Fruit fly (Drosophila melanogaster) whole organism, embryonic: ENCODE measurements around the gene CG31321.

ENCODE experiments used
- B-H1 ChIP-seq: fragments of 200-800 bp; sonication (Bioruptor generic); IDR thresholded peaks from 3 replicates; pipeline ENCODE4 v1.3.6; 2022; ENCODE audit warnings: missing biosample characterization, missing genetic modification characterization
- Bteb2 ChIP-seq: fragments of 200-800 bp; sonication (Bioruptor generic); optimal IDR thresholded peaks from 2 replicates; lab custom pipeline; 2016; ENCODE audit warnings: missing biosample characterization, missing genetic modification characterization
- CG10147 ChIP-seq: fragments of 200-800 bp; sonication (Bioruptor generic); optimal IDR thresholded peaks from 2 replicates; lab custom pipeline; 2019; ENCODE audit warnings: missing biosample characterization, mild to moderate bottlenecking, missing genetic modification characterization, moderate library complexity
- CG1024 ChIP-seq: fragments of 200-800 bp; sonication (Bioruptor generic); IDR thresholded peaks from 2 replicates; pipeline ENCODE4 v1.3.6; 2022; ENCODE audit warnings: missing biosample characterization, missing genetic modification characterization
- CG12391 ChIP-seq: fragments of 200-800 bp; sonication (Bioruptor generic); optimal IDR thresholded peaks from 3 replicates; lab custom pipeline; 2018; ENCODE audit warnings: missing biosample characterization, mild to moderate bottlenecking, missing genetic modification characterization, moderate library complexity
- CG13287 ChIP-seq: fragments of 200-800 bp; sonication (Bioruptor generic); IDR thresholded peaks from 2 replicates; pipeline ENCODE4 v1.3.6; 2022; ENCODE audit warnings: missing biosample characterization, missing genetic modification characterization; ENCODE audit not compliant: partially characterized antibody
- CG14050 ChIP-seq: fragments of 200-800 bp; sonication (Bioruptor generic); IDR thresholded peaks from 3 replicates; pipeline ENCODE4 v1.3.6; 2022; ENCODE audit warnings: missing biosample characterization, missing genetic modification characterization
- CG15601 ChIP-seq: fragments of 200-800 bp; sonication (Bioruptor generic); optimal IDR thresholded peaks from 3 replicates; lab custom pipeline; 2019; ENCODE audit warnings: missing biosample characterization, mild to moderate bottlenecking, missing genetic modification characterization, moderate library complexity
- CG17359 ChIP-seq: fragments of 200-800 bp; sonication (Bioruptor generic); optimal IDR thresholded peaks from 3 replicates; lab custom pipeline; 2018; ENCODE audit warnings: missing biosample characterization, mild to moderate bottlenecking, missing genetic modification characterization, moderate library complexity
- CG17612 ChIP-seq: fragments of 200-800 bp; sonication (Bioruptor generic); IDR thresholded peaks from 2 replicates; pipeline ENCODE4 v1.3.6; 2022; ENCODE audit warnings: missing biosample characterization, missing genetic modification characterization
- CG17802 ChIP-seq: fragments of 200-800 bp; sonication (Bioruptor generic); optimal IDR thresholded peaks from 2 replicates; lab custom pipeline; 2018; ENCODE audit warnings: missing biosample characterization, mild to moderate bottlenecking, missing genetic modification characterization, moderate library complexity
- CG18764 ChIP-seq: fragments of 200-800 bp; sonication (Bioruptor generic); optimal IDR thresholded peaks from 3 replicates; lab custom pipeline; 2016; ENCODE audit warnings: missing biosample characterization, missing genetic modification characterization
- CG2678 ChIP-seq: fragments of 200-800 bp; sonication (Bioruptor generic); optimal IDR thresholded peaks from 3 replicates; lab custom pipeline; 2019; ENCODE audit warnings: missing biosample characterization, mild to moderate bottlenecking, missing genetic modification characterization, moderate library complexity
- CG30020 ChIP-seq: fragments of 200-800 bp; optimal IDR thresholded peaks from 2 replicates; lab custom pipeline; 2019; ENCODE audit warnings: missing biosample characterization, mild to moderate bottlenecking, missing genetic modification characterization, moderate library complexity
- CG4617 ChIP-seq: fragments of 200-800 bp; sonication (Bioruptor generic); optimal IDR thresholded peaks from 3 replicates; lab custom pipeline; 2016; ENCODE audit warnings: missing biosample characterization, missing genetic modification characterization, borderline replicate concordance
- CG7357 ChIP-seq: fragments of 200-800 bp; sonication (Bioruptor generic); IDR thresholded peaks from 3 replicates; pipeline ENCODE4 v1.3.6; 2022; ENCODE audit warnings: missing biosample characterization, missing genetic modification characterization
- CG8089 ChIP-seq: fragments of 200-800 bp; sonication (Bioruptor generic); optimal IDR thresholded peaks from 3 replicates; lab custom pipeline; 2016; ENCODE audit warnings: missing biosample characterization, missing genetic modification characterization
- CG9609 ChIP-seq: fragments of 200-800 bp; sonication (Bioruptor generic); optimal IDR thresholded peaks from 3 replicates; lab custom pipeline; 2016; ENCODE audit warnings: missing biosample characterization, missing genetic modification characterization
- CG9876 ChIP-seq: fragments of 200-800 bp; sonication (Bioruptor generic); optimal IDR thresholded peaks from 2 replicates; lab custom pipeline; 2016; ENCODE audit warnings: missing biosample characterization, missing genetic modification characterization
- CHES-1-like ChIP-seq: fragments of 200-800 bp; sonication (Bioruptor generic); optimal IDR thresholded peaks from 2 replicates; lab custom pipeline; 2016; ENCODE audit warnings: missing biosample characterization, missing genetic modification characterization
- Deaf1 ChIP-seq: fragments of 200-800 bp; optimal IDR thresholded peaks from 3 replicates; lab custom pipeline; 2019; ENCODE audit warnings: missing biosample characterization, mild to moderate bottlenecking, missing genetic modification characterization, moderate library complexity
- Elba2 ChIP-seq: fragments of 200-800 bp; sonication (Bioruptor generic); optimal IDR thresholded peaks from 3 replicates; lab custom pipeline; 2016; ENCODE audit warnings: missing biosample characterization, missing genetic modification characterization
- HLH3B ChIP-seq: fragments of 200-800 bp; sonication (Bioruptor generic); IDR thresholded peaks from 2 replicates; pipeline ENCODE4 v1.3.6; 2022; ENCODE audit warnings: missing biosample characterization, missing genetic modification characterization
- HLH54F ChIP-seq: fragments of 200-800 bp; sonication (Bioruptor generic); optimal IDR thresholded peaks from 3 replicates; lab custom pipeline; 2016; ENCODE audit warnings: missing biosample characterization, missing genetic modification characterization
- NC2α ChIP-seq: fragments of 200-800 bp; sonication (Bioruptor generic); optimal IDR thresholded peaks from 2 replicates; lab custom pipeline; 2016; ENCODE audit warnings: missing biosample characterization, missing genetic modification characterization
- Tbp ChIP-seq: fragments of >200 bp; optimal IDR thresholded peaks from 2 replicates; lab custom pipeline; 2018; ENCODE audit warnings: missing biosample characterization, missing genetic modification characterization
- Trl ChIP-seq, 3 experiments: fragments of >200 bp in 2 of 3; fragments of 200-800 bp in 1 of 3; sonication (Bioruptor generic) in 1 of 3; optimal IDR thresholded peaks; 2 replicates in 1 of 3; 3 replicates in 2 of 3; lab custom pipeline; 2016 to 2017; ENCODE audit warnings: missing biosample characterization in 1 of 3, missing genetic modification characterization in 1 of 3
- Xbp1 ChIP-seq: fragments of 200-800 bp; sonication (Bioruptor generic); optimal IDR thresholded peaks from 3 replicates; lab custom pipeline; 2016; ENCODE audit warnings: missing biosample characterization, mild to moderate bottlenecking, missing genetic modification characterization
- YL-1 ChIP-seq: fragments of 200-800 bp; sonication (Bioruptor generic); optimal IDR thresholded peaks from 3 replicates; lab custom pipeline; 2017; ENCODE audit warnings: missing biosample characterization, mild to moderate bottlenecking, missing genetic modification characterization
- ab ChIP-seq: fragments of 200-800 bp; sonication (Bioruptor generic); optimal IDR thresholded peaks from 2 replicates; lab custom pipeline; 2016; ENCODE audit warnings: missing biosample characterization, missing genetic modification characterization
- amos ChIP-seq: fragments of 200-800 bp; sonication (Bioruptor generic); IDR thresholded peaks from 2 replicates; pipeline ENCODE4 v1.3.6; 2022; ENCODE audit warnings: missing biosample characterization, missing genetic modification characterization; ENCODE audit not compliant: partially characterized antibody
- ap ChIP-seq: fragments of 200-800 bp; sonication (Bioruptor generic); IDR thresholded peaks from 2 replicates; pipeline ENCODE4 v1.3.6; 2022; ENCODE audit warnings: missing biosample characterization, missing genetic modification characterization
- bab2 ChIP-seq: fragments of 200-800 bp; sonication (Bioruptor generic); optimal IDR thresholded peaks from 2 replicates; lab custom pipeline; 2016; ENCODE audit warnings: missing biosample characterization, missing genetic modification characterization
- bowl ChIP-seq: fragments of 200-800 bp; sonication (Bioruptor generic); IDR thresholded peaks from 2 replicates; pipeline ENCODE4 v1.3.6; 2022; ENCODE audit warnings: missing biosample characterization, missing genetic modification characterization
- cg ChIP-seq: fragments of 200-800 bp; sonication (Bioruptor generic); optimal IDR thresholded peaks from 3 replicates; lab custom pipeline; 2019; ENCODE audit warnings: missing biosample characterization, mild to moderate bottlenecking, missing genetic modification characterization, moderate library complexity
- chm ChIP-seq: fragments of 200-800 bp; sonication (Bioruptor generic); IDR thresholded peaks from 2 replicates; pipeline ENCODE4 v1.3.6; 2022; ENCODE audit warnings: missing biosample characterization, missing genetic modification characterization
- chn ChIP-seq: fragments of 200-800 bp; sonication (Bioruptor generic); optimal IDR thresholded peaks from 2 replicates; lab custom pipeline; 2016; ENCODE audit warnings: missing biosample characterization, missing genetic modification characterization
- dmrt11E ChIP-seq: fragments of 200-800 bp; sonication (Bioruptor generic); optimal IDR thresholded peaks from 3 replicates; lab custom pipeline; 2018; ENCODE audit warnings: missing biosample characterization, mild to moderate bottlenecking, missing genetic modification characterization, moderate library complexity
- dmrt99B ChIP-seq: fragments of 200-800 bp; sonication (Bioruptor generic); optimal IDR thresholded peaks from 2 replicates; lab custom pipeline; 2018; ENCODE audit warnings: missing biosample characterization, mild to moderate bottlenecking, missing genetic modification characterization, moderate library complexity
- fd3F ChIP-seq: fragments of 200-800 bp; sonication (Bioruptor generic); optimal IDR thresholded peaks from 2 replicates; lab custom pipeline; 2018; ENCODE audit warnings: missing biosample characterization, mild to moderate bottlenecking, missing genetic modification characterization, moderate library complexity
- fd96Cb ChIP-seq: fragments of 200-800 bp; sonication (Bioruptor generic); optimal IDR thresholded peaks from 2 replicates; lab custom pipeline; 2018; ENCODE audit warnings: missing biosample characterization, mild to moderate bottlenecking, missing genetic modification characterization, moderate library complexity
- gcm2 ChIP-seq: fragments of 200-800 bp; sonication (Bioruptor generic); optimal IDR thresholded peaks from 2 replicates; lab custom pipeline; 2016; ENCODE audit warnings: missing biosample characterization, missing genetic modification characterization
- gem ChIP-seq: fragments of 200-800 bp; sonication (Bioruptor generic); optimal IDR thresholded peaks from 2 replicates; lab custom pipeline; 2019; ENCODE audit warnings: missing biosample characterization, mild to moderate bottlenecking, missing genetic modification characterization, moderate library complexity
- gsb ChIP-seq: fragments of 200-800 bp; sonication (Bioruptor generic); IDR thresholded peaks from 2 replicates; pipeline ENCODE4 v1.3.6; 2022; ENCODE audit warnings: missing biosample characterization, missing genetic modification characterization
- lab ChIP-seq: fragments of 200-800 bp; sonication (Bioruptor generic); optimal IDR thresholded peaks from 3 replicates; lab custom pipeline; 2017; ENCODE audit warnings: missing biosample characterization, missing genetic modification characterization, mild to moderate bottlenecking, moderate library complexity, missing genetic modification reagents
- mirr ChIP-seq: fragments of 200-800 bp; sonication (Bioruptor generic); optimal IDR thresholded peaks from 3 replicates; lab custom pipeline; 2018; ENCODE audit warnings: missing biosample characterization, mild to moderate bottlenecking, missing genetic modification characterization
- oc ChIP-seq: fragments of 200-800 bp; sonication (Bioruptor generic); optimal IDR thresholded peaks from 2 replicates; lab custom pipeline; 2018; ENCODE audit warnings: missing biosample characterization, mild to moderate bottlenecking, missing genetic modification characterization, moderate library complexity
- otp ChIP-seq: fragments of 200-800 bp; sonication (Bioruptor generic); IDR thresholded peaks from 3 replicates; pipeline ENCODE4, ENCODE4 v1.3.6; 2022; ENCODE audit warnings: missing biosample characterization, missing genetic modification characterization
- p53 ChIP-seq: fragments of 200-800 bp; sonication (Bioruptor generic); optimal IDR thresholded peaks from 2 replicates; lab custom pipeline; 2016; ENCODE audit warnings: missing biosample characterization, missing genetic modification characterization
- pb ChIP-seq: fragments of 200-800 bp; sonication (Bioruptor generic); optimal IDR thresholded peaks from 3 replicates; lab custom pipeline; 2016; ENCODE audit warnings: missing biosample characterization, missing genetic modification characterization
- tup ChIP-seq: fragments of 200-800 bp; sonication (Bioruptor generic); optimal IDR thresholded peaks from 2 replicates; lab custom pipeline; 2016; ENCODE audit warnings: missing biosample characterization, mild to moderate bottlenecking, missing genetic modification characterization, moderate library complexity

Gene CG31321

dm6 chr3R:14357405-14357804, 47.2 kb downstream of the CG31321 start (continued):
- TF ChIP-seq dmrt11E (tag; lab: Kevin White, UChicago): peak; percentile 49
- TF ChIP-seq gcm2 (GFP tag; lab: Kevin White, UChicago): no peak
- TF ChIP-seq otp (GFP tag; lab: Robert Waterston, UW): peak; percentile 21; the same call in 1 of the 3 replicates
- no peak for TF ChIP-seq gsb (GFP tag; lab: Robert Waterston, UW)
- TF ChIP-seq tup (GFP tag; lab: Kevin White, UChicago): no peak
- TF ChIP-seq bowl (GFP tag; lab: Robert Waterston, UW): no peak
- TF ChIP-seq CG9609 (GFP tag; lab: Kevin White, UChicago): no peak
- no peak for TF ChIP-seq amos (GFP tag; lab: Robert Waterston, UW)
- TF ChIP-seq CG9876: no peak
- TF ChIP-seq Trl (optimal IDR thresholded peaks at IDR 0.05; lab: Kevin White, UChicago): no peak
- TF ChIP-seq Trl (GFP tag; optimal IDR thresholded peaks at IDR 0.05; lab: Kevin White, UChicago): no peak
- no peak for TF ChIP-seq oc
- TF ChIP-seq CG17612 (GFP tag; lab: Robert Waterston, UW): 0 out of 2 replicates have a peak, but pooled peaks have one; percentile 4
- no peak for TF ChIP-seq CG30020 (tag; lab: Kevin White, UChicago)
- peak; percentile 20 for TF ChIP-seq CG10147
- TF ChIP-seq gem (tag; lab: Kevin White, UChicago): peak; percentile 67
- TF ChIP-seq pb (GFP tag; lab: Kevin White, UChicago): no peak
- no peak for TF ChIP-seq Bteb2 (GFP tag; lab: Kevin White, UChicago)
- peak; percentile 45; the same call in 1 of the 3 replicates for TF ChIP-seq B-H1
- TF ChIP-seq CG17802: no peak
- peak; percentile 33 for TF ChIP-seq CG12391 (tag; lab: Kevin White, UChicago)
- TF ChIP-seq CG8089 (GFP tag; lab: Kevin White, UChicago): no peak
- TF ChIP-seq p53 (GFP tag; lab: Kevin White, UChicago): no peak
- no peak for TF ChIP-seq CG7357 (GFP tag; lab: Robert Waterston, UW)
- no peak for TF ChIP-seq CG18764
- TF ChIP-seq ap (GFP tag; lab: Robert Waterston, UW): no peak
- peak; percentile 51 for TF ChIP-seq CG17359 (tag; lab: Kevin White, UChicago)
- TF ChIP-seq NC2α: no peak
- peak; percentile 61 for TF ChIP-seq CG1024 (GFP tag; lab: Robert Waterston, UW)
- TF ChIP-seq CG2678 (tag; lab: Kevin White, UChicago): peak; percentile 56
- 0 out of 3 replicates have a peak, but pooled peaks have one; percentile 10 for TF ChIP-seq CG14050 (GFP tag; lab: Robert Waterston, UW)
- TF ChIP-seq Deaf1 (tag; lab: Kevin White, UChicago): no peak
- TF ChIP-seq fd96Cb (tag; lab: Kevin White, UChicago): peak; percentile 40
- no peak for TF ChIP-seq CG15601
- TF ChIP-seq cg: no peak
- no peak for TF ChIP-seq YL-1
- no peak for TF ChIP-seq CG13287 (GFP tag; lab: Robert Waterston, UW)
- TF ChIP-seq HLH3B (GFP tag; lab: Robert Waterston, UW): peak; percentile 46
- TF ChIP-seq bab2 (GFP tag; lab: Kevin White, UChicago): peak; percentile 18
- no peak for TF ChIP-seq HLH54F (GFP tag; lab: Kevin White, UChicago)
- peak; percentile 69 for TF ChIP-seq lab
- TF ChIP-seq Xbp1 (GFP tag; lab: Kevin White, UChicago): peak; percentile 36
- TF ChIP-seq Elba2 (GFP tag; lab: Kevin White, UChicago): peak; percentile 11
- no peak for TF ChIP-seq fd3F
- TF ChIP-seq chm (GFP tag; lab: Robert Waterston, UW): 0 out of 2 replicates have a peak, but pooled peaks have one; percentile 31
- TF ChIP-seq Tbp (GFP tag; lab: Kevin White, UChicago): no peak
- no peak for TF ChIP-seq chn
- TF ChIP-seq mirr (GFP tag; lab: Kevin White, UChicago): no peak
- no peak for TF ChIP-seq CHES-1-like (GFP tag; lab: Kevin White, UChicago)
- TF ChIP-seq dmrt99B: peak; percentile 54
- TF ChIP-seq CG4617: no peak
- no peak for TF ChIP-seq ab (GFP tag; lab: Kevin White, UChicago)
